Fruit fly (Drosophila melanogaster) whole organism, embryonic: ENCODE measurements around the gene mbm.

Source experiments
- Atf3 ChIP-seq: fragments of 200-800 bp; sonication (Bioruptor generic); optimal IDR thresholded peaks from 3 replicates; lab custom pipeline; 2016; ENCODE audit warnings: missing biosample characterization, missing genetic modification characterization
- Awh ChIP-seq: fragments of 200-800 bp; sonication (Bioruptor generic); IDR thresholded peaks from 2 replicates; pipeline ENCODE4, ENCODE4 v1.3.6; 2022; ENCODE audit warnings: missing biosample characterization, missing genetic modification characterization
- Bdp1 ChIP-seq: fragments of 200-800 bp; sonication (Bioruptor generic); optimal IDR thresholded peaks from 3 replicates; lab custom pipeline; 2016; ENCODE audit warnings: missing biosample characterization, missing genetic modification characterization
- CG10274 ChIP-seq: fragments of 200-800 bp; sonication (Bioruptor generic); optimal IDR thresholded peaks from 3 replicates; lab custom pipeline; 2017; ENCODE audit warnings: missing biosample characterization, mild to moderate bottlenecking, missing genetic modification characterization
- CG12155 ChIP-seq: fragments of 200-800 bp; sonication (Bioruptor generic); optimal IDR thresholded peaks from 3 replicates; lab custom pipeline; 2016; ENCODE audit warnings: missing biosample characterization, missing genetic modification characterization
- CG12769 ChIP-seq: fragments of 200-800 bp; sonication (Bioruptor generic); optimal IDR thresholded peaks from 2 replicates; lab custom pipeline; 2019; ENCODE audit warnings: missing biosample characterization, mild to moderate bottlenecking, missing genetic modification characterization, moderate library complexity
- CG13287 ChIP-seq: fragments of 200-800 bp; sonication (Bioruptor generic); IDR thresholded peaks from 2 replicates; pipeline ENCODE4 v1.3.6; 2022; ENCODE audit warnings: missing biosample characterization, missing genetic modification characterization; ENCODE audit not compliant: partially characterized antibody
- CG13775 ChIP-seq: fragments of 200-800 bp; sonication (Bioruptor generic); optimal IDR thresholded peaks from 3 replicates; lab custom pipeline; 2017; ENCODE audit warnings: missing biosample characterization, mild to moderate bottlenecking, missing genetic modification characterization
- CG16815 ChIP-seq: fragments of 200-800 bp; sonication (Bioruptor generic); optimal IDR thresholded peaks from 3 replicates; lab custom pipeline; 2017; ENCODE audit warnings: missing biosample characterization, mild to moderate bottlenecking, missing genetic modification characterization
- CG18599 ChIP-seq: fragments of 200-800 bp; sonication (Bioruptor generic); optimal IDR thresholded peaks from 3 replicates; lab custom pipeline; 2017; ENCODE audit warnings: missing biosample characterization, missing genetic modification characterization, mild to moderate bottlenecking, moderate library complexity, missing genetic modification reagents
- CG18764 ChIP-seq: fragments of 200-800 bp; sonication (Bioruptor generic); optimal IDR thresholded peaks from 3 replicates; lab custom pipeline; 2016; ENCODE audit warnings: missing biosample characterization, missing genetic modification characterization
- CG30403 ChIP-seq: fragments of 200-800 bp; sonication (Bioruptor generic); optimal IDR thresholded peaks from 3 replicates; lab custom pipeline; 2016; ENCODE audit warnings: missing biosample characterization, missing genetic modification characterization
- CG31365 ChIP-seq: fragments of 200-800 bp; sonication (Bioruptor generic); optimal IDR thresholded peaks from 2 replicates; lab custom pipeline; 2018; ENCODE audit warnings: missing biosample characterization, mild to moderate bottlenecking, missing genetic modification characterization
- CG3163 ChIP-seq: fragments of 200-800 bp; sonication (Bioruptor generic); optimal IDR thresholded peaks from 3 replicates; lab custom pipeline; 2016; ENCODE audit warnings: missing biosample characterization, missing genetic modification characterization
- CG7357 ChIP-seq: fragments of 200-800 bp; sonication (Bioruptor generic); IDR thresholded peaks from 3 replicates; pipeline ENCODE4 v1.3.6; 2022; ENCODE audit warnings: missing biosample characterization, missing genetic modification characterization
- CG8290 ChIP-seq, 3 experiments: fragments of 200-800 bp; sonication (Bioruptor generic); optimal IDR thresholded peaks; 2 replicates each; lab custom pipeline; 2016 to 2019; ENCODE audit warnings: missing biosample characterization in 3 of 3, missing genetic modification characterization in 3 of 3, mild to moderate bottlenecking in 2 of 3, moderate library complexity in 1 of 3
- CG8359 ChIP-seq: fragments of 200-800 bp; sonication (Bioruptor generic); optimal IDR thresholded peaks from 2 replicates; lab custom pipeline; 2017; ENCODE audit warnings: missing biosample characterization, mild to moderate bottlenecking, missing genetic modification characterization, borderline replicate concordance
- Dip2 ChIP-seq: fragments of 200-800 bp; sonication (Bioruptor generic); IDR thresholded peaks from 2 replicates; pipeline ENCODE4 v1.3.6; 2022; ENCODE audit warnings: missing biosample characterization, missing genetic modification characterization
- Dll ChIP-seq: fragments of 200-800 bp; sonication (Bioruptor generic); IDR thresholded peaks from 4 replicates; pipeline ENCODE4 v1.3.6; 2022; ENCODE audit warnings: missing biosample characterization, missing genetic modification characterization; ENCODE audit not compliant: partially characterized antibody
- E2f2 ChIP-seq: fragments of 200-800 bp; sonication (Bioruptor generic); IDR thresholded peaks from 2 replicates; pipeline ENCODE4 v1.3.6; 2022; ENCODE audit warnings: missing biosample characterization, missing genetic modification characterization
- Elba2 ChIP-seq: fragments of 200-800 bp; sonication (Bioruptor generic); optimal IDR thresholded peaks from 3 replicates; lab custom pipeline; 2016; ENCODE audit warnings: missing biosample characterization, missing genetic modification characterization
- Fer2 ChIP-seq: fragments of 200-800 bp; sonication (Bioruptor generic); optimal IDR thresholded peaks from 2 replicates; lab custom pipeline; 2018; ENCODE audit warnings: missing biosample characterization, mild to moderate bottlenecking, missing genetic modification characterization, moderate library complexity
- Gsc ChIP-seq: fragments of 200-800 bp; sonication (Bioruptor generic); IDR thresholded peaks from 2 replicates; pipeline ENCODE4 v1.3.6; 2022; ENCODE audit warnings: missing biosample characterization, missing genetic modification characterization
- HLH54F ChIP-seq: fragments of 200-800 bp; sonication (Bioruptor generic); optimal IDR thresholded peaks from 3 replicates; lab custom pipeline; 2016; ENCODE audit warnings: missing biosample characterization, missing genetic modification characterization
- HLHmδ ChIP-seq: fragments of 200-800 bp; sonication (Bioruptor generic); optimal IDR thresholded peaks from 2 replicates; lab custom pipeline; 2018; ENCODE audit warnings: missing biosample characterization, mild to moderate bottlenecking, missing genetic modification characterization, moderate library complexity
- HmgD ChIP-seq: fragments of 200-800 bp; sonication (Bioruptor generic); optimal IDR thresholded peaks from 3 replicates; lab custom pipeline; 2016; ENCODE audit warnings: missing biosample characterization, missing genetic modification characterization
- Hr39 ChIP-seq: fragments of >200 bp; optimal IDR thresholded peaks from 2 replicates; lab custom pipeline; 2017
- Pdp1 ChIP-seq, 2 experiments: fragments of 200-800 bp; sonication (Bioruptor generic); optimal IDR thresholded peaks; 3 replicates each; lab custom pipeline; 2016; ENCODE audit warnings: missing biosample characterization in 2 of 2, missing genetic modification characterization in 2 of 2, mild to moderate bottlenecking in 1 of 2, moderate library complexity in 1 of 2
- Rx ChIP-seq: fragments of 200-800 bp; sonication (Bioruptor generic); IDR thresholded peaks from 2 replicates; pipeline ENCODE4 v1.3.6; 2022; ENCODE audit warnings: missing biosample characterization, missing genetic modification characterization
- Side ChIP-seq: fragments of 200-800 bp; sonication (Bioruptor generic); optimal IDR thresholded peaks from 2 replicates; lab custom pipeline; 2016; ENCODE audit warnings: missing biosample characterization, missing genetic modification characterization
- Sin3A ChIP-seq: fragments of >200 bp; optimal IDR thresholded peaks from 2 replicates; lab custom pipeline; 2018
- amos ChIP-seq: fragments of 200-800 bp; sonication (Bioruptor generic); IDR thresholded peaks from 2 replicates; pipeline ENCODE4 v1.3.6; 2022; ENCODE audit warnings: missing biosample characterization, missing genetic modification characterization; ENCODE audit not compliant: partially characterized antibody
- ara ChIP-seq: fragments of 200-800 bp; sonication (Bioruptor generic); IDR thresholded peaks from 2 replicates; pipeline ENCODE4 v1.3.6; 2022; ENCODE audit warnings: missing biosample characterization, missing genetic modification characterization
- bbx ChIP-seq: fragments of 200-800 bp; sonication (Bioruptor generic); IDR thresholded peaks from 2 replicates; pipeline ENCODE4 v1.3.6; 2022; ENCODE audit warnings: missing biosample characterization, missing genetic modification characterization; ENCODE audit not compliant: partially characterized antibody
- br ChIP-seq: fragments of >200 bp; optimal IDR thresholded peaks from 2 replicates; lab custom pipeline; 2017
- chm ChIP-seq: fragments of 200-800 bp; sonication (Bioruptor generic); IDR thresholded peaks from 2 replicates; pipeline ENCODE4 v1.3.6; 2022; ENCODE audit warnings: missing biosample characterization, missing genetic modification characterization
- danr ChIP-seq: fragments of 200-800 bp; sonication (Bioruptor generic); IDR thresholded peaks from 2 replicates; pipeline ENCODE4 v1.3.6; 2022; ENCODE audit warnings: missing biosample characterization, missing genetic modification characterization
- fd64A ChIP-seq: fragments of 200-800 bp; sonication (Bioruptor generic); optimal IDR thresholded peaks from 3 replicates; lab custom pipeline; 2018; ENCODE audit warnings: missing biosample characterization, mild to moderate bottlenecking, missing genetic modification characterization
- gcm2 ChIP-seq: fragments of 200-800 bp; sonication (Bioruptor generic); optimal IDR thresholded peaks from 2 replicates; lab custom pipeline; 2016; ENCODE audit warnings: missing biosample characterization, missing genetic modification characterization
- gsb ChIP-seq: fragments of 200-800 bp; sonication (Bioruptor generic); IDR thresholded peaks from 2 replicates; pipeline ENCODE4 v1.3.6; 2022; ENCODE audit warnings: missing biosample characterization, missing genetic modification characterization
- hkb ChIP-seq, 2 experiments: fragments of 200-800 bp in 1 of 2; fragments of >200 bp in 1 of 2; sonication (Bioruptor generic) in 1 of 2; IDR thresholded peaks in 1 of 2; optimal IDR thresholded peaks in 1 of 2; 2 replicates each; pipeline versions ENCODE4 v1.3.6 to Lab custom; 2017 to 2022; ENCODE audit warnings: missing biosample characterization in 1 of 2, missing genetic modification characterization in 1 of 2
- ind ChIP-seq: fragments of 200-800 bp; sonication (Bioruptor generic); optimal IDR thresholded peaks from 3 replicates; lab custom pipeline; 2016; ENCODE audit warnings: missing biosample characterization, missing genetic modification characterization
- otp ChIP-seq: fragments of 200-800 bp; sonication (Bioruptor generic); IDR thresholded peaks from 3 replicates; pipeline ENCODE4, ENCODE4 v1.3.6; 2022; ENCODE audit warnings: missing biosample characterization, missing genetic modification characterization
- prd ChIP-seq, 3 experiments: fragments of >200 bp in 2 of 3; fragments of 200-800 bp in 1 of 3; sonication (Bioruptor generic) in 1 of 3; optimal IDR thresholded peaks in 2 of 3; IDR thresholded peaks in 1 of 3; 2 replicates in 2 of 3; 3 replicates in 1 of 3; pipeline versions ENCODE4 v1.3.6 to Lab custom; 2017 to 2022; ENCODE audit warnings: missing biosample characterization in 1 of 3, missing genetic modification characterization in 1 of 3
- pum ChIP-seq: fragments of 200-800 bp; sonication (Bioruptor generic); optimal IDR thresholded peaks from 2 replicates; lab custom pipeline; 2016; ENCODE audit warnings: missing biosample characterization, missing genetic modification characterization
- ranshi ChIP-seq: fragments of 200-800 bp; sonication (Bioruptor generic); IDR thresholded peaks from 2 replicates; pipeline ENCODE4 v1.3.6; 2022; ENCODE audit warnings: missing biosample characterization, missing genetic modification characterization
- repo ChIP-seq: fragments of 200-800 bp; sonication (Bioruptor generic); optimal IDR thresholded peaks from 2 replicates; lab custom pipeline; 2016; ENCODE audit warnings: missing biosample characterization, missing genetic modification characterization
- rib ChIP-seq: fragments of 200-800 bp; sonication (Bioruptor generic); IDR thresholded peaks from 2 replicates; pipeline ENCODE4 v1.3.6; 2022; ENCODE audit warnings: missing biosample characterization, missing genetic modification characterization
- tll ChIP-seq, 2 experiments: fragments of 200-800 bp in 1 of 2; fragments of >200 bp in 1 of 2; sonication (Bioruptor generic) in 1 of 2; optimal IDR thresholded peaks; 2 replicates each; lab custom pipeline; 2017 to 2019; ENCODE audit warnings: missing biosample characterization in 2 of 2, missing genetic modification characterization in 2 of 2, mild to moderate bottlenecking in 1 of 2, moderate library complexity in 1 of 2

Gene mbm

DNA sequence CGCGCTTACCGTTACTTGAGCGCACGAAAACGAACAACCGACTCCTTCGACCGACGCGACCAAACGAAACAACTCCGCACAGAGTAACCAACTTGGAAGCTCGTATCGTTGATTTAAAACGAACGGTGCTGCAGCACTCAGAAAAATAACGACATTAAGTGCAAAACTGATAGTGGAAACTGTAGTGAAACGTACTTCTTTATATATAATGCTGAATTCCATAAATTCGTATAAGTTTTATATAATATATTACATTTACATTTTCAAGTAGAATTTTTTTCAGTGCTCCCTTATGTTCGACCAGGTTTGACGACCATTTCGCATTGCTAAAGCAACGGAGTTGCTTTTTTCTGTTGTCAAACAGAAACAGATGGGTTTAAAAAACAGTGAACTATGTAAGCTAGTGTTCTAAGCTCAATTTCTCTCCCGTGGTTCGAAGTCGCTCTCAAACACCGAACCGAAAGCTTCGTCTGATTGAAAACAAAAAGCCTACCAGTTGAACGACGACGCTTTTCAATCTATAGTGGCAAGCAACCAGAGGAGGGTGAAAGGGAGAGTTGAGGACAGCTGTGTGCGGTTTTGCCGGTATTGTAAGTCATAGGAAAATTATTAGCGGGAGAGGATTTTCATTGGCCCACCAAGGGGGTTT lies 6.0 kb downstream of the mbm start, which contains the start of gene CG17075 (continued):
- TF ChIP-seq CG18599, result peak; percentile 99
- no peak for TF ChIP-seq Dll
- peak; percentile 73; the same call in 1 of the 2 replicates for TF ChIP-seq chm
- TF ChIP-seq bbx (GFP tag; lab: Robert Waterston, UW), result no peak
- peak; percentile 91 for TF ChIP-seq CG13775
- TF ChIP-seq Gsc (GFP tag; lab: Robert Waterston, UW), result peak; percentile 79
- peak; percentile 83 for TF ChIP-seq Fer2 (tag; lab: Kevin White, UChicago)
- TF ChIP-seq gsb (GFP tag; lab: Robert Waterston, UW), result peak; percentile 92
- peak; percentile 88 for TF ChIP-seq ara
- TF ChIP-seq CG10274 (GFP tag; lab: Kevin White, UChicago), result peak; percentile 64
- peak; percentile 90 for TF ChIP-seq CG12155 (GFP tag; lab: Kevin White, UChicago)
- TF ChIP-seq Dip2 (GFP tag; lab: Robert Waterston, UW), result no peak; the same call in 1 of the 2 replicates
- peak; percentile 85 to 88 for TF ChIP-seq Pdp1 (GFP tag; optimal IDR thresholded peaks at IDR 0.05; lab: Kevin White, UChicago)
- peak; percentile 68 for TF ChIP-seq CG8359 (GFP tag; lab: Kevin White, UChicago)
- no peak for TF ChIP-seq Sin3A (lab: Kevin White, UChicago)
- TF ChIP-seq Elba2, result no peak
- TF ChIP-seq Bdp1 (GFP tag; lab: Kevin White, UChicago), result peak; percentile 77
- no peak for TF ChIP-seq Hr39
- TF ChIP-seq Atf3, result peak; percentile 30
- TF ChIP-seq hkb (optimal IDR thresholded peaks at IDR 0.05; lab: Kevin White, UChicago), result no peak
- TF ChIP-seq hkb (GFP tag; IDR thresholded peaks at IDR 0.05; lab: Robert Waterston, UW), result peak; percentile 96
- peak; percentile 88 for TF ChIP-seq CG18764 (GFP tag; lab: Kevin White, UChicago)
- peak; percentile 96 for TF ChIP-seq CG30403
- TF ChIP-seq HLH54F, result peak; percentile 77
- peak; percentile 93 for TF ChIP-seq CG8290 (GFP tag; optimal IDR thresholded peaks at IDR 0.05; lab: Kevin White, UChicago)
- TF ChIP-seq CG8290 (tag; optimal IDR thresholded peaks at IDR 0.05; lab: Kevin White, UChicago), result peak in 1 of 2 experiments; percentile 68
- peak; percentile 74 for TF ChIP-seq gcm2 (GFP tag; lab: Kevin White, UChicago)
- TF ChIP-seq Awh (GFP tag; lab: Robert Waterston, UW), result peak; percentile 90
- TF ChIP-seq rib (GFP tag; lab: Robert Waterston, UW), result peak; percentile 95
- TF ChIP-seq CG12769 (tag; lab: Kevin White, UChicago), result peak; percentile 94
- TF ChIP-seq CG31365 (tag; lab: Kevin White, UChicago), result peak; percentile 69
- TF ChIP-seq Side, result peak; percentile 52
- TF ChIP-seq br, result no peak
- TF ChIP-seq repo (GFP tag; lab: Kevin White, UChicago), result peak; percentile 55
- TF ChIP-seq Rx (GFP tag; lab: Robert Waterston, UW), result peak; percentile 87
- peak; percentile 91 for TF ChIP-seq danr (GFP tag; lab: Robert Waterston, UW)
- TF ChIP-seq otp, result peak; percentile 84
- no peak for TF ChIP-seq tll (GFP tag; optimal IDR thresholded peaks at IDR 0.05; lab: Kevin White, UChicago)
- peak; percentile 96 for TF ChIP-seq ranshi (GFP tag; lab: Robert Waterston, UW)
- TF ChIP-seq ind (GFP tag; lab: Kevin White, UChicago), result peak; percentile 94
- peak; percentile 76 for TF ChIP-seq pum (GFP tag; lab: Kevin White, UChicago)
- TF ChIP-seq prd (optimal IDR thresholded peaks at IDR 0.05; lab: Kevin White, UChicago), result no peak
- peak; percentile 95 for TF ChIP-seq prd (GFP tag; IDR thresholded peaks at IDR 0.05; lab: Robert Waterston, UW)
- TF ChIP-seq CG7357 (GFP tag; lab: Robert Waterston, UW), result peak; percentile 88
- TF ChIP-seq fd64A (GFP tag; lab: Kevin White, UChicago), result peak; percentile 77
- TF ChIP-seq HLHmδ (GFP tag; lab: Kevin White, UChicago), result no peak
- peak; percentile 24 for TF ChIP-seq CG3163 (GFP tag; lab: Kevin White, UChicago)
- TF ChIP-seq E2f2 (GFP tag; lab: Robert Waterston, UW), result peak; percentile 79
- TF ChIP-seq HmgD (GFP tag; lab: Kevin White, UChicago), result no peak
- TF ChIP-seq CG13287 (GFP tag; lab: Robert Waterston, UW), result peak; percentile 20; the same call in 1 of the 2 replicates
- TF ChIP-seq CG16815 (GFP tag; lab: Kevin White, UChicago), result peak; percentile 80
- no peak for TF ChIP-seq amos (GFP tag; lab: Robert Waterston, UW)
